Worm (Caenorhabditis elegans): ENCODE data around the gene Y55F3BL.6.
A peak's percentile ranks its signal among the peaks of the same experiment; 100 is the strongest.

Y55F3BL.6 gene

ce11 chrIV:828427-828826, 21.6 kb upstream of the Y55F3BL.6 start (continued):
- TF ChIP-seq swsn-7 (tag; optimal IDR thresholded peaks at IDR 0.05) (peak; percentile 77), nhr-11 (tag; optimal IDR thresholded peaks at IDR 0.05) (no peak), nhr-20 (tag; optimal IDR thresholded peaks at IDR 0.05) (peak; percentile 56), Y116A8C.19 (tag; optimal IDR thresholded peaks at IDR 0.05; ENCODE audit: borderline replicate concordance) (no peak), fkh-4 (tag; optimal IDR thresholded peaks at IDR 0.05; ENCODE audit: borderline replicate concordance) (no peak), lin-15B (tag; optimal IDR thresholded peaks at IDR 0.05) (peak; percentile 88), xbp-1 (tag; optimal IDR thresholded peaks at IDR 0.05) (peak; percentile 59), isw-1 (GFP tag; IDR thresholded peaks at IDR 0.05) (peak; percentile 60), lin-35 (GFP tag; optimal IDR thresholded peaks at IDR 0.05) (peak; percentile 34 to 70), nhr-71 (tag; optimal IDR thresholded peaks at IDR 0.05) (peak; percentile 85), ama-1 (optimal IDR thresholded peaks at IDR 0.05) (peak; percentile 27), tlp-1 (tag; optimal IDR thresholded peaks at IDR 0.05) (no peak), snu-23 (GFP tag; optimal IDR thresholded peaks at IDR 0.05) (peak; percentile 84), nhr-12 (tag; optimal IDR thresholded peaks at IDR 0.05) (no peak), blmp-1 (tag; optimal IDR thresholded peaks at IDR 0.05) (peak; percentile 20), unc-62 (GFP tag; optimal IDR thresholded peaks at IDR 0.05) (no peak), egl-27 (tag; optimal IDR thresholded peaks at IDR 0.05) (no peak), ets-5 (GFP tag; IDR thresholded peaks at IDR 0.05) (no peak), jun-1 (tag; optimal IDR thresholded peaks at IDR 0.05) (peak; percentile 9), nhr-237 (tag; optimal IDR thresholded peaks at IDR 0.05) (no peak), ceh-88 (GFP tag; IDR thresholded peaks at IDR 0.05) (no peak; the same call in 1 of the 2 replicates), aly-2 (tag; optimal IDR thresholded peaks at IDR 0.05) (peak; percentile 40), mdl-1 (tag; optimal IDR thresholded peaks at IDR 0.05) (peak in 1 of 2 experiments; percentile 3), unc-130 (tag; optimal IDR thresholded peaks at IDR 0.05) (no peak), zip-4 (GFP tag; optimal IDR thresholded peaks at IDR 0.05) (no peak), sptf-1 (tag; optimal IDR thresholded peaks at IDR 0.05) (no peak), nhr-47 (tag; optimal IDR thresholded peaks at IDR 0.05) (peak; percentile 80), C04F5.9 (tag; optimal IDR thresholded peaks at IDR 0.05) (peak; percentile 17), lin-13 (GFP tag; optimal IDR thresholded peaks at IDR 0.05) (peak; percentile 48), ztf-11 (tag; optimal IDR thresholded peaks at IDR 0.05) (no peak), grh-1 (GFP tag; IDR thresholded peaks at IDR 0.05) (no peak), zag-1 (tag; optimal IDR thresholded peaks at IDR 0.05) (peak; percentile 29)

DNA sequence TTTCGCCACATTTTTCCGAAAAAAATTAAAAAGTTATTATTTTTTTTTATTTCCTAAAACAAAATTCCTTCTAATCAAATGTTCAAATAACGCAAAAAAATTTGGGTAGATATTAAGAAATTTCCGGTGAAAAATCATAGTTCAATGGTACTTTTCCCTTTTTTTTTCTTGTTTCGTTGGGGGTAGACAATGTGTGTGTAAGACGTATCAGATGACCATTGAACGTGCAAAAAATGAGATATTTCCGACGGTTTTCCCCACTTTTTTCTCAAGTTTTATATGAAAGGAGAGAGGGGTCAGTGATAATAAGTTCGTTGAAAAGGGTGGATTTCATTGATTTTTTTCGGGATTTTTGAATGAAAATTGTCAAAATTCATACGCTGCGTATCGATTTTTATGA, 19.3 kb upstream of the Y55F3BL.6 start:
- TF ChIP-seq rnt-1 (tag; optimal IDR thresholded peaks at IDR 0.05): no peak
- TF ChIP-seq nhr-237 (tag; optimal IDR thresholded peaks at IDR 0.05): no peak
- peak in 1 of 6 experiments; percentile 44 for TF ChIP-seq elt-3 (tag; optimal IDR thresholded peaks at IDR 0.05)
- TF ChIP-seq egl-27 (tag; optimal IDR thresholded peaks at IDR 0.05): no peak
- no peak for TF ChIP-seq jun-1 (tag; optimal IDR thresholded peaks at IDR 0.05)
- no peak for TF ChIP-seq pqm-1 (tag; optimal IDR thresholded peaks at IDR 0.05)
- TF ChIP-seq blmp-1 (tag; optimal IDR thresholded peaks at IDR 0.05): peak; percentile 88
- TF ChIP-seq swsn-7 (tag; optimal IDR thresholded peaks at IDR 0.05): no peak
- TF ChIP-seq grh-1 (GFP tag; IDR thresholded peaks at IDR 0.05): no peak

DNA sequence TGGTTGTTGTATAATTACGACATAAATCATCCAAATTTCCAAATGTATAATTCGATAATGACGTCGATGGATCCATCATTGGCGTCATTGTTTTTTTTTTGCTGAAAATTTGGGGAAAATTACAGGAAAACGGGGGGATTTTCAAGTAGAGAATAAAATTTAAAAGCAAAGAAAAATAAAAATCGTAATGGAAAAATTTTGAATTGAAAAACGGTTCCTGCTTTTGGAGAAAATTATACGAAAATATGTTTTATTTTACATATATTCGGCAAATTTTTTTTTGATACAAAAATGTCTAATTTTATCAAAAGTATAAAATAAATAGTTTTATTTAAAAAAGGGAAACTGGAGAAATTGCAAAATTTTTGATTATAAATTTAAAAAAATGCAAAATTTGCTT, 18.0 kb upstream of the Y55F3BL.6 start, which contains the start of gene zipt-15:
TSS of gene zipt-15 (minus strand) at position 101 of the 400 bp plus-strand sequence.
- no peak for TF ChIP-seq nhr-28 (tag; optimal IDR thresholded peaks at IDR 0.05)
- no peak for TF ChIP-seq nhr-11 (tag; optimal IDR thresholded peaks at IDR 0.05)
- no peak for TF ChIP-seq rnt-1 (tag; optimal IDR thresholded peaks at IDR 0.05)
- TF ChIP-seq hlh-17 (GFP tag; optimal IDR thresholded peaks at IDR 0.05; ENCODE audit: borderline replicate concordance): no peak
- TF ChIP-seq unc-30 (tag; optimal IDR thresholded peaks at IDR 0.05): no peak
- no peak for TF ChIP-seq zip-4 (GFP tag; optimal IDR thresholded peaks at IDR 0.05)
- TF ChIP-seq C34B4.2 (tag; optimal IDR thresholded peaks at IDR 0.05): no peak
- no peak for TF ChIP-seq unc-130 (tag; optimal IDR thresholded peaks at IDR 0.05)
- no peak for TF ChIP-seq ama-1 (optimal IDR thresholded peaks at IDR 0.05)
- TF ChIP-seq hpl-2 (GFP tag; optimal IDR thresholded peaks at IDR 0.05): no peak
